Fruit fly (Drosophila melanogaster) whole organism, embryonic: Measurements from ENCODE around the gene Hr38.
A peak's percentile ranks its signal among the peaks of the same experiment; 100 is the strongest.

Source experiments
- BEAF-32 ChIP-seq: fragments of 200-800 bp; sonication (Bioruptor generic); optimal IDR thresholded peaks from 3 replicates; lab custom pipeline; 2017; ENCODE audit warnings: missing biosample characterization, missing genetic modification characterization, mild to moderate bottlenecking, moderate library complexity, missing genetic modification reagents
- C15 ChIP-seq: fragments of 200-800 bp; sonication (Bioruptor generic); IDR thresholded peaks from 3 replicates; pipeline ENCODE4 v1.3.6; 2022; ENCODE audit warnings: missing biosample characterization, missing genetic modification characterization
- CG10959 ChIP-seq: fragments of 200-800 bp; sonication (Bioruptor generic); IDR thresholded peaks from 2 replicates; pipeline ENCODE4 v1.3.6; 2022; ENCODE audit warnings: missing biosample characterization, missing genetic modification characterization
- CG11398 ChIP-seq: fragments of 200-800 bp; sonication (Bioruptor generic); optimal IDR thresholded peaks from 2 replicates; lab custom pipeline; 2016; ENCODE audit warnings: missing biosample characterization, missing genetic modification characterization
- CG12236 ChIP-seq: fragments of 200-800 bp; sonication (Bioruptor generic); optimal IDR thresholded peaks from 2 replicates; lab custom pipeline; 2016; ENCODE audit warnings: missing biosample characterization, missing genetic modification characterization
- CG13123 ChIP-seq: fragments of 200-800 bp; sonication (Bioruptor generic); optimal IDR thresholded peaks from 2 replicates; lab custom pipeline; 2016; ENCODE audit warnings: missing biosample characterization, missing genetic modification characterization
- CG13894 ChIP-seq: fragments of 200-800 bp; sonication (Bioruptor generic); optimal IDR thresholded peaks from 3 replicates; lab custom pipeline; 2018; ENCODE audit warnings: missing biosample characterization, mild to moderate bottlenecking, missing genetic modification characterization, moderate library complexity
- CG14014 ChIP-seq: fragments of 200-800 bp; sonication (Bioruptor generic); IDR thresholded peaks from 2 replicates; pipeline ENCODE4 v1.3.6; 2022; ENCODE audit warnings: missing biosample characterization, missing genetic modification characterization
- CG14965 ChIP-seq: fragments of 200-800 bp; sonication (Bioruptor generic); optimal IDR thresholded peaks from 2 replicates; lab custom pipeline; 2016; ENCODE audit warnings: missing biosample characterization, missing genetic modification characterization, borderline replicate concordance
- CG15011 ChIP-seq: fragments of 200-800 bp; sonication (Bioruptor generic); optimal IDR thresholded peaks from 3 replicates; lab custom pipeline; 2018; ENCODE audit warnings: missing biosample characterization, mild to moderate bottlenecking, missing genetic modification characterization
- CG15269 ChIP-seq: fragments of 200-800 bp; sonication (Bioruptor generic); optimal IDR thresholded peaks from 2 replicates; lab custom pipeline; 2018; ENCODE audit warnings: missing biosample characterization, mild to moderate bottlenecking, missing genetic modification characterization, moderate library complexity
- CG18011 ChIP-seq: fragments of 200-800 bp; sonication (Bioruptor generic); optimal IDR thresholded peaks from 2 replicates; lab custom pipeline; 2017; ENCODE audit warnings: missing biosample characterization, missing genetic modification characterization, mild to moderate bottlenecking, moderate library complexity, missing genotype
- CG1832 ChIP-seq: fragments of 200-800 bp; sonication (Bioruptor generic); optimal IDR thresholded peaks from 2 replicates; lab custom pipeline; 2017; ENCODE audit warnings: missing biosample characterization, mild to moderate bottlenecking, missing genetic modification characterization, inconsistent platforms
- CG2116 ChIP-seq: fragments of 200-800 bp; sonication (Bioruptor generic); optimal IDR thresholded peaks from 3 replicates; lab custom pipeline; 2018; ENCODE audit warnings: missing biosample characterization, mild to moderate bottlenecking, missing genetic modification characterization
- CG2199 ChIP-seq: fragments of 200-800 bp; sonication (Bioruptor generic); IDR thresholded peaks from 3 replicates; pipeline ENCODE4 v1.3.6; 2022; ENCODE audit warnings: missing biosample characterization, missing genetic modification characterization
- CG30403 ChIP-seq: fragments of 200-800 bp; sonication (Bioruptor generic); optimal IDR thresholded peaks from 3 replicates; lab custom pipeline; 2016; ENCODE audit warnings: missing biosample characterization, missing genetic modification characterization
- CG5180 ChIP-seq: fragments of 200-800 bp; sonication (Bioruptor generic); optimal IDR thresholded peaks from 3 replicates; lab custom pipeline; 2017; ENCODE audit warnings: missing biosample characterization, missing genetic modification characterization, mild to moderate bottlenecking, moderate library complexity, missing genetic modification reagents
- CG6175 ChIP-seq: fragments of 200-800 bp; sonication (Bioruptor generic); IDR thresholded peaks from 3 replicates; pipeline ENCODE4 v1.3.6; 2022; ENCODE audit warnings: missing biosample characterization, missing genetic modification characterization
- CG7357 ChIP-seq: fragments of 200-800 bp; sonication (Bioruptor generic); IDR thresholded peaks from 3 replicates; pipeline ENCODE4 v1.3.6; 2022; ENCODE audit warnings: missing biosample characterization, missing genetic modification characterization
- CG7839 ChIP-seq: fragments of 200-800 bp; sonication (Bioruptor generic); optimal IDR thresholded peaks from 3 replicates; lab custom pipeline; 2018; ENCODE audit warnings: missing biosample characterization, mild to moderate bottlenecking, missing genetic modification characterization, moderate library complexity
- CG7928 ChIP-seq: fragments of 200-800 bp; sonication (Bioruptor generic); optimal IDR thresholded peaks from 2 replicates; lab custom pipeline; 2017; ENCODE audit warnings: missing biosample characterization, mild to moderate bottlenecking, missing genetic modification characterization
- D19A ChIP-seq: fragments of 200-800 bp; optimal IDR thresholded peaks from 3 replicates; lab custom pipeline; 2019; ENCODE audit warnings: missing biosample characterization, mild to moderate bottlenecking, missing genetic modification characterization, moderate library complexity
- Dbx ChIP-seq: fragments of 200-800 bp; sonication (Bioruptor generic); IDR thresholded peaks from 3 replicates; pipeline ENCODE4 v1.3.6; 2022; ENCODE audit warnings: missing biosample characterization, missing genetic modification characterization
- Doc2 ChIP-seq: fragments of 200-800 bp; sonication (Bioruptor generic); IDR thresholded peaks from 2 replicates; pipeline ENCODE4 v1.3.6; 2022; ENCODE audit warnings: missing biosample characterization, missing genetic modification characterization
- Ets65A ChIP-seq: fragments of 200-800 bp; sonication (Bioruptor generic); peaks from one replicate; lab custom pipeline; 2016; ENCODE audit warnings: missing biosample characterization, missing genetic modification characterization
- Ets97D ChIP-seq: fragments of 200-800 bp; sonication (Bioruptor generic); optimal IDR thresholded peaks from 3 replicates; lab custom pipeline; 2016; ENCODE audit warnings: missing biosample characterization, missing genetic modification characterization
- H2.0 ChIP-seq: fragments of 200-800 bp; sonication (Bioruptor generic); IDR thresholded peaks from 2 replicates; pipeline ENCODE4 v1.3.6; 2022; ENCODE audit warnings: missing biosample characterization, missing genetic modification characterization
- Hr78 ChIP-seq, 2 experiments: fragments of 200-800 bp in 1 of 2; fragments of >200 bp in 1 of 2; sonication (Bioruptor generic) in 1 of 2; optimal IDR thresholded peaks; 2 replicates each; lab custom pipeline; 2017 to 2019; ENCODE audit warnings: missing biosample characterization in 2 of 2, missing genetic modification characterization in 2 of 2, mild to moderate bottlenecking in 1 of 2, moderate library complexity in 1 of 2
- Jarid2 ChIP-seq: fragments of 200-800 bp; sonication (Bioruptor generic); optimal IDR thresholded peaks from 3 replicates; lab custom pipeline; 2017; ENCODE audit warnings: mild to moderate bottlenecking, missing biosample characterization, missing genetic modification reagents, missing genetic modification characterization
- Lim3 ChIP-seq: fragments of 200-800 bp; sonication (Bioruptor generic); IDR thresholded peaks from 2 replicates; pipeline ENCODE4 v1.3.6; 2022; ENCODE audit warnings: missing biosample characterization, missing genetic modification characterization
- Myb ChIP-seq: fragments of 200-800 bp; sonication (Bioruptor generic); optimal IDR thresholded peaks from 2 replicates; lab custom pipeline; 2016; ENCODE audit warnings: missing biosample characterization, missing genetic modification characterization
- Neu2 ChIP-seq: fragments of 200-800 bp; sonication (Bioruptor generic); optimal IDR thresholded peaks from 3 replicates; lab custom pipeline; 2016; ENCODE audit warnings: missing biosample characterization, missing genetic modification characterization, borderline replicate concordance
- PHDP ChIP-seq: fragments of 200-800 bp; sonication (Bioruptor generic); optimal IDR thresholded peaks from 3 replicates; lab custom pipeline; 2018; ENCODE audit warnings: missing biosample characterization, mild to moderate bottlenecking, missing genetic modification characterization, moderate library complexity
- TFAM ChIP-seq: fragments of 200-800 bp; sonication (Bioruptor generic); optimal IDR thresholded peaks from 2 replicates; lab custom pipeline; 2017; ENCODE audit warnings: missing biosample characterization, missing genetic modification characterization, inconsistent platforms
- YL-1 ChIP-seq: fragments of 200-800 bp; sonication (Bioruptor generic); optimal IDR thresholded peaks from 3 replicates; lab custom pipeline; 2017; ENCODE audit warnings: missing biosample characterization, mild to moderate bottlenecking, missing genetic modification characterization
- cad ChIP-seq: fragments of >200 bp; optimal IDR thresholded peaks from 2 replicates; lab custom pipeline; 2017; ENCODE audit warnings: missing biosample characterization, missing genetic modification characterization
- chm ChIP-seq: fragments of 200-800 bp; sonication (Bioruptor generic); IDR thresholded peaks from 2 replicates; pipeline ENCODE4 v1.3.6; 2022; ENCODE audit warnings: missing biosample characterization, missing genetic modification characterization
- croc ChIP-seq: fragments of 200-800 bp; sonication (Bioruptor generic); conservative IDR thresholded peaks from 3 replicates; pipeline ENCODE4 v1.3.6; 2022; ENCODE audit warnings: missing biosample characterization, missing genetic modification characterization
- emc ChIP-seq: fragments of 200-800 bp; sonication (Bioruptor generic); optimal IDR thresholded peaks from 2 replicates; lab custom pipeline; 2016; ENCODE audit warnings: missing biosample characterization, missing genetic modification characterization
- fd3F ChIP-seq: fragments of 200-800 bp; sonication (Bioruptor generic); optimal IDR thresholded peaks from 2 replicates; lab custom pipeline; 2018; ENCODE audit warnings: missing biosample characterization, mild to moderate bottlenecking, missing genetic modification characterization, moderate library complexity
- fd96Cb ChIP-seq: fragments of 200-800 bp; sonication (Bioruptor generic); optimal IDR thresholded peaks from 2 replicates; lab custom pipeline; 2018; ENCODE audit warnings: missing biosample characterization, mild to moderate bottlenecking, missing genetic modification characterization, moderate library complexity
- gsb-n ChIP-seq: fragments of 200-800 bp; sonication (Bioruptor generic); optimal IDR thresholded peaks from 3 replicates; lab custom pipeline; 2018; ENCODE audit warnings: missing biosample characterization, mild to moderate bottlenecking, missing genetic modification characterization
- ind ChIP-seq: fragments of 200-800 bp; sonication (Bioruptor generic); optimal IDR thresholded peaks from 3 replicates; lab custom pipeline; 2016; ENCODE audit warnings: missing biosample characterization, missing genetic modification characterization
- insv ChIP-seq, 2 experiments: fragments of 200-800 bp; sonication (Bioruptor generic); optimal IDR thresholded peaks; 3 replicates each; lab custom pipeline; 2016 to 2018; ENCODE audit warnings: missing biosample characterization in 2 of 2, missing genetic modification characterization in 2 of 2
- pita ChIP-seq: fragments of 200-800 bp; sonication (Bioruptor generic); optimal IDR thresholded peaks from 2 replicates; lab custom pipeline; 2017; ENCODE audit warnings: missing biosample characterization, mild to moderate bottlenecking, missing genetic modification characterization
- schlank ChIP-seq: fragments of 200-800 bp; sonication (Bioruptor generic); optimal IDR thresholded peaks from 2 replicates; lab custom pipeline; 2018; ENCODE audit warnings: missing biosample characterization, mild to moderate bottlenecking, missing genetic modification characterization
- sqz ChIP-seq: fragments of 200-800 bp; sonication (Bioruptor generic); optimal IDR thresholded peaks from 3 replicates; lab custom pipeline; 2018; ENCODE audit warnings: missing biosample characterization, mild to moderate bottlenecking, missing genetic modification characterization
- trh ChIP-seq: fragments of 200-800 bp; sonication (Bioruptor generic); optimal IDR thresholded peaks from 2 replicates; lab custom pipeline; 2016; ENCODE audit warnings: missing biosample characterization, missing genetic modification characterization
- z ChIP-seq: fragments of 200-800 bp; sonication (Bioruptor generic); IDR thresholded peaks from 3 replicates; pipeline ENCODE4 v1.3.6; 2022; ENCODE audit warnings: missing biosample characterization, missing genetic modification characterization
- zf30C ChIP-seq: fragments of 200-800 bp; sonication (Bioruptor generic); optimal IDR thresholded peaks from 3 replicates; lab custom pipeline; 2018; ENCODE audit warnings: missing biosample characterization, mild to moderate bottlenecking, missing genetic modification characterization
- zfh2 ChIP-seq: fragments of 200-800 bp; sonication (Bioruptor generic); optimal IDR thresholded peaks from 2 replicates; lab custom pipeline; 2016; ENCODE audit warnings: missing biosample characterization, missing genetic modification characterization

Hr38 gene

DNA sequence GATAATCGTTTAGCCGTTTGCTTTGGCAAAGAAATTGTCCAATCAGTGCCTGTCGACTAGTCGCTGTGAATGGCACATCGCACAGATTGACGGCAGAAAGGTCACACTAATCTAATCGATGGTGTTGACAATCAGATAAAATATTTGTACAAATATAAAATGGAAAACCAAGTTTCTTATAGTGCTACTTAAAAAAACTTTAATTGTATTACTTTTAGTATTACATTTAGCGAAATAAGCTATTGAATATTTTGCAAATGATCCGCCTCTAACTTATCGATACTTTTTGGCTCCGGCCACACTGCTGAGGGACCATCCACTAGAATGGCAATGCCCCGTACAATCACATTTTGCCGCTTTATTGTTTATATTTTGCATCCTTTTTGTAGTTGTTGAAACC is 58.3 kb downstream of the Hr38 start, which contains the start of the genes brun and CG2614 (continued):
- no peak for TF ChIP-seq D19A (tag; lab: Kevin White, UChicago)
- TF ChIP-seq CG30403 (GFP tag; lab: Kevin White, UChicago) = peak; percentile 85
- TF ChIP-seq Hr78 (GFP tag; optimal IDR thresholded peaks at IDR 0.05; lab: Kevin White, UChicago) = no peak
- no peak for TF ChIP-seq Doc2 (GFP tag; lab: Robert Waterston, UW)
- TF ChIP-seq CG2116 (GFP tag; lab: Kevin White, UChicago) = peak; percentile 77
- no peak for TF ChIP-seq TFAM (GFP tag; lab: Kevin White, UChicago)
- TF ChIP-seq croc (GFP tag; lab: Robert Waterston, UW) = no peak; the same call in 2 of the 3 replicates
- no peak for TF ChIP-seq CG13894
- TF ChIP-seq BEAF-32 = peak; percentile 96
- TF ChIP-seq zf30C (GFP tag; lab: Kevin White, UChicago) = no peak
- peak in 1 of 2 experiments; percentile 81 for TF ChIP-seq insv (GFP tag; optimal IDR thresholded peaks at IDR 0.05; lab: Kevin White, UChicago)
- TF ChIP-seq Ets65A (GFP tag; lab: Kevin White, UChicago) = peak; percentile 97
- no peak for TF ChIP-seq PHDP (tag; lab: Kevin White, UChicago)
- no peak for TF ChIP-seq CG14965 (GFP tag; lab: Kevin White, UChicago)
- peak; percentile 74 for TF ChIP-seq CG14014 (GFP tag; lab: Robert Waterston, UW)
- TF ChIP-seq gsb-n (tag; lab: Kevin White, UChicago) = no peak
- no peak for TF ChIP-seq schlank (tag; lab: Kevin White, UChicago)
- peak; percentile 31 for TF ChIP-seq trh (GFP tag; lab: Kevin White, UChicago)
- no peak for TF ChIP-seq Lim3 (GFP tag; lab: Robert Waterston, UW)
- no peak for TF ChIP-seq CG5180 (GFP tag; lab: Kevin White, UChicago)
- TF ChIP-seq cad (GFP tag; lab: Kevin White, UChicago) = no peak
- no peak for TF ChIP-seq pita (GFP tag; lab: Kevin White, UChicago)
- TF ChIP-seq chm = no peak
- TF ChIP-seq CG7928 (GFP tag; lab: Kevin White, UChicago) = no peak
- TF ChIP-seq z (GFP tag; lab: Robert Waterston, UW) = no peak
- TF ChIP-seq ind (GFP tag; lab: Kevin White, UChicago) = peak; percentile 75
- peak; percentile 12 for TF ChIP-seq CG18011
- peak; percentile 52 for TF ChIP-seq Myb (GFP tag; lab: Kevin White, UChicago)
- TF ChIP-seq fd3F = peak; percentile 34
- TF ChIP-seq C15 = 0 out of 3 replicates have a peak, but pooled peaks have one; percentile 52
- TF ChIP-seq emc (GFP tag; lab: Kevin White, UChicago) = peak; percentile 54
- TF ChIP-seq CG15011 (GFP tag; lab: Kevin White, UChicago) = no peak
- TF ChIP-seq Ets97D (GFP tag; lab: Kevin White, UChicago) = peak; percentile 83
- TF ChIP-seq CG13123 (GFP tag; lab: Kevin White, UChicago) = peak; percentile 59
- TF ChIP-seq fd96Cb = no peak
- 0 out of 2 replicates have a peak, but pooled peaks have one; percentile 20 for TF ChIP-seq CG10959 (GFP tag; lab: Robert Waterston, UW)
- TF ChIP-seq CG1832 = no peak
- no peak for TF ChIP-seq CG2199
- TF ChIP-seq CG15269 (tag; lab: Kevin White, UChicago) = no peak
- TF ChIP-seq zfh2 = peak; percentile 84
- TF ChIP-seq H2.0 (GFP tag; lab: Robert Waterston, UW) = peak; percentile 62; the same call in 1 of the 2 replicates
- no peak for TF ChIP-seq sqz (GFP tag; lab: Kevin White, UChicago)
- no peak for TF ChIP-seq CG12236
- peak; percentile 85 for TF ChIP-seq YL-1 (GFP tag; lab: Kevin White, UChicago)
- peak; percentile 13 for TF ChIP-seq CG11398
- no peak for TF ChIP-seq CG7839 (tag; lab: Kevin White, UChicago)
- no peak for TF ChIP-seq Jarid2
- TF ChIP-seq CG6175 (GFP tag; lab: Robert Waterston, UW) = no peak
- TF ChIP-seq Neu2 (GFP tag; lab: Kevin White, UChicago) = no peak
- TF ChIP-seq CG7357 (GFP tag; lab: Robert Waterston, UW) = peak; percentile 47; the same call in 2 of the 3 replicates
- peak; percentile 86 for TF ChIP-seq Dbx (GFP tag; lab: Robert Waterston, UW)
